Fruit fly (Drosophila melanogaster) whole organism, embryonic: Measurements from ENCODE around the gene Arfip.

Experiments used
- CG10209 ChIP-seq: fragments of 200-800 bp; sonication (Bioruptor generic); optimal IDR thresholded peaks from 3 replicates; lab custom pipeline; 2017; ENCODE audit warnings: missing biosample characterization, mild to moderate bottlenecking, missing genetic modification characterization, missing genetic modification reagents
- CG10366 ChIP-seq: fragments of 200-800 bp; sonication (Bioruptor generic); IDR thresholded peaks from 2 replicates; pipeline ENCODE4 v1.3.6; 2022; ENCODE audit warnings: missing biosample characterization, missing genetic modification characterization
- CG10543 ChIP-seq: fragments of 200-800 bp; sonication (Bioruptor generic); optimal IDR thresholded peaks from 3 replicates; lab custom pipeline; 2017; ENCODE audit warnings: missing biosample characterization, mild to moderate bottlenecking, missing genetic modification characterization, moderate library complexity
- CG10959 ChIP-seq: fragments of 200-800 bp; sonication (Bioruptor generic); IDR thresholded peaks from 2 replicates; pipeline ENCODE4 v1.3.6; 2022; ENCODE audit warnings: missing biosample characterization, missing genetic modification characterization
- CG11695 ChIP-seq: fragments of 200-800 bp; sonication (Bioruptor generic); IDR thresholded peaks from 3 replicates; pipeline ENCODE4 v1.3.6; 2022; ENCODE audit warnings: missing biosample characterization, missing genetic modification characterization
- CG13624 ChIP-seq: fragments of 200-800 bp; sonication (Bioruptor generic); optimal IDR thresholded peaks from 2 replicates; lab custom pipeline; 2016; ENCODE audit warnings: missing biosample characterization, missing genetic modification characterization
- CG13894 ChIP-seq: fragments of 200-800 bp; sonication (Bioruptor generic); optimal IDR thresholded peaks from 3 replicates; lab custom pipeline; 2018; ENCODE audit warnings: missing biosample characterization, mild to moderate bottlenecking, missing genetic modification characterization, moderate library complexity
- CG14014 ChIP-seq: fragments of 200-800 bp; sonication (Bioruptor generic); IDR thresholded peaks from 2 replicates; pipeline ENCODE4 v1.3.6; 2022; ENCODE audit warnings: missing biosample characterization, missing genetic modification characterization
- CG2202 ChIP-seq: fragments of 200-800 bp; sonication (Bioruptor generic); optimal IDR thresholded peaks from 2 replicates; lab custom pipeline; 2018; ENCODE audit warnings: missing biosample characterization, mild to moderate bottlenecking, missing genetic modification characterization
- CG31224 ChIP-seq: fragments of 200-800 bp; sonication (Bioruptor generic); IDR thresholded peaks from 2 replicates; pipeline ENCODE4 v1.3.6; 2022; ENCODE audit warnings: missing biosample characterization, missing genetic modification characterization
- CG5245 ChIP-seq: fragments of 200-800 bp; sonication (Bioruptor generic); optimal IDR thresholded peaks from 3 replicates; lab custom pipeline; 2016; ENCODE audit warnings: missing biosample characterization, missing genetic modification characterization
- CG6854 ChIP-seq: fragments of 200-800 bp; sonication (Bioruptor generic); optimal IDR thresholded peaks from 3 replicates; lab custom pipeline; 2017; ENCODE audit warnings: missing biosample characterization, mild to moderate bottlenecking, missing genetic modification characterization
- CG8089 ChIP-seq: fragments of 200-800 bp; sonication (Bioruptor generic); optimal IDR thresholded peaks from 3 replicates; lab custom pipeline; 2016; ENCODE audit warnings: missing biosample characterization, missing genetic modification characterization
- CG8765 ChIP-seq: fragments of 200-800 bp; sonication (Bioruptor generic); IDR thresholded peaks from 2 replicates; pipeline ENCODE4 v1.3.6; 2022; ENCODE audit warnings: missing biosample characterization, missing genetic modification characterization
- CG9797 ChIP-seq: fragments of 200-800 bp; sonication (Bioruptor generic); optimal IDR thresholded peaks from 3 replicates; lab custom pipeline; 2018; ENCODE audit warnings: missing biosample characterization, mild to moderate bottlenecking, missing genetic modification characterization
- CG9817 ChIP-seq: fragments of 200-800 bp; sonication (Bioruptor generic); optimal IDR thresholded peaks from 2 replicates; lab custom pipeline; 2018; ENCODE audit warnings: missing biosample characterization, mild to moderate bottlenecking, missing genetic modification characterization, moderate library complexity
- CTCF ChIP-seq: fragments of 200-800 bp; sonication (Bioruptor generic); optimal IDR thresholded peaks from 2 replicates; lab custom pipeline; 2017; ENCODE audit warnings: missing biosample characterization, mild to moderate bottlenecking, missing genetic modification characterization, moderate library complexity
- Camta ChIP-seq: fragments of 200-800 bp; sonication (Bioruptor generic); optimal IDR thresholded peaks from 2 replicates; lab custom pipeline; 2016; ENCODE audit warnings: missing biosample characterization, missing genetic modification characterization
- CoRest ChIP-seq: fragments of 200-800 bp; sonication (Bioruptor generic); optimal IDR thresholded peaks from 3 replicates; lab custom pipeline; 2018; ENCODE audit warnings: missing biosample characterization, mild to moderate bottlenecking, missing genetic modification characterization, moderate library complexity
- CrebB ChIP-seq: fragments of 200-800 bp; sonication (Bioruptor generic); optimal IDR thresholded peaks from 3 replicates; lab custom pipeline; 2018; ENCODE audit warnings: missing biosample characterization, mild to moderate bottlenecking, missing genetic modification characterization
- Deaf1 ChIP-seq: fragments of 200-800 bp; optimal IDR thresholded peaks from 3 replicates; lab custom pipeline; 2019; ENCODE audit warnings: missing biosample characterization, mild to moderate bottlenecking, missing genetic modification characterization, moderate library complexity
- Dip2 ChIP-seq: fragments of 200-800 bp; sonication (Bioruptor generic); IDR thresholded peaks from 2 replicates; pipeline ENCODE4 v1.3.6; 2022; ENCODE audit warnings: missing biosample characterization, missing genetic modification characterization
- Fer3 ChIP-seq: fragments of 200-800 bp; sonication (Bioruptor generic); optimal IDR thresholded peaks from 2 replicates; lab custom pipeline; 2018; ENCODE audit warnings: missing biosample characterization, mild to moderate bottlenecking, missing genetic modification characterization, moderate library complexity
- GATAe ChIP-seq: fragments of 200-800 bp; sonication (Bioruptor generic); conservative IDR thresholded peaks from 2 replicates; pipeline ENCODE4 v1.3.6; 2022; ENCODE audit warnings: missing biosample characterization, missing genetic modification characterization
- Meics ChIP-seq: fragments of 200-800 bp; sonication (Bioruptor generic); optimal IDR thresholded peaks from 2 replicates; lab custom pipeline; 2017; ENCODE audit warnings: missing biosample characterization, mild to moderate bottlenecking, missing genetic modification characterization
- NfI ChIP-seq: fragments of 200-800 bp; sonication (Bioruptor generic); optimal IDR thresholded peaks from 3 replicates; lab custom pipeline; 2018; ENCODE audit warnings: missing biosample characterization, mild to moderate bottlenecking, missing genetic modification characterization, moderate library complexity
- Oaz ChIP-seq: fragments of 200-800 bp; sonication (Bioruptor generic); IDR thresholded peaks from 2 replicates; pipeline ENCODE4 v1.3.6; 2022; ENCODE audit warnings: missing biosample characterization, missing genetic modification characterization
- Spps ChIP-seq: fragments of 200-800 bp; sonication (Bioruptor generic); optimal IDR thresholded peaks from 2 replicates; lab custom pipeline; 2018; ENCODE audit warnings: missing biosample characterization, mild to moderate bottlenecking, missing genetic modification characterization
- ase ChIP-seq: fragments of 200-800 bp; sonication (Bioruptor generic); IDR thresholded peaks from 3 replicates; pipeline ENCODE4 v1.3.6; 2022; ENCODE audit warnings: missing biosample characterization, missing genetic modification characterization
- ato ChIP-seq: fragments of 200-800 bp; sonication (Bioruptor generic); IDR thresholded peaks from 2 replicates; pipeline ENCODE4 v1.3.6; 2022; ENCODE audit warnings: missing biosample characterization, missing genetic modification characterization; ENCODE audit not compliant: partially characterized antibody
- az2 ChIP-seq: fragments of 200-800 bp; sonication (Bioruptor generic); optimal IDR thresholded peaks from 3 replicates; lab custom pipeline; 2016; ENCODE audit warnings: missing biosample characterization, missing genetic modification characterization
- bsh ChIP-seq, 2 experiments: fragments of 200-800 bp; sonication (Bioruptor generic); optimal IDR thresholded peaks; 2 replicates each; lab custom pipeline; 2017 to 2018; ENCODE audit warnings: mild to moderate bottlenecking in 2 of 2, missing biosample characterization in 2 of 2, missing genetic modification characterization in 2 of 2, moderate library complexity in 1 of 2
- cg ChIP-seq: fragments of 200-800 bp; sonication (Bioruptor generic); optimal IDR thresholded peaks from 3 replicates; lab custom pipeline; 2019; ENCODE audit warnings: missing biosample characterization, mild to moderate bottlenecking, missing genetic modification characterization, moderate library complexity
- croc ChIP-seq: fragments of 200-800 bp; sonication (Bioruptor generic); conservative IDR thresholded peaks from 3 replicates; pipeline ENCODE4 v1.3.6; 2022; ENCODE audit warnings: missing biosample characterization, missing genetic modification characterization
- esg ChIP-seq: fragments of 200-800 bp; sonication (Bioruptor generic); conservative IDR thresholded peaks from 2 replicates; pipeline ENCODE4 v1.3.6; 2022; ENCODE audit warnings: missing biosample characterization, missing genetic modification characterization
- fd102C ChIP-seq: fragments of 200-800 bp; sonication (Bioruptor generic); optimal IDR thresholded peaks from 2 replicates; lab custom pipeline; 2018; ENCODE audit warnings: missing biosample characterization, mild to moderate bottlenecking, missing genetic modification characterization, moderate library complexity
- gcm ChIP-seq: fragments of 200-800 bp; sonication (Bioruptor generic); optimal IDR thresholded peaks from 2 replicates; lab custom pipeline; 2019; ENCODE audit warnings: missing biosample characterization, mild to moderate bottlenecking, missing genetic modification characterization, moderate library complexity
- grau ChIP-seq: fragments of 200-800 bp; optimal IDR thresholded peaks from 3 replicates; lab custom pipeline; 2019; ENCODE audit warnings: missing biosample characterization, mild to moderate bottlenecking, missing genetic modification characterization, moderate library complexity
- gsb ChIP-seq: fragments of 200-800 bp; sonication (Bioruptor generic); IDR thresholded peaks from 2 replicates; pipeline ENCODE4 v1.3.6; 2022; ENCODE audit warnings: missing biosample characterization, missing genetic modification characterization
- hb ChIP-seq: fragments of 200-800 bp; sonication (Bioruptor generic); IDR thresholded peaks from 3 replicates; pipeline ENCODE4 v1.3.6; 2022; ENCODE audit warnings: missing biosample characterization, missing genetic modification characterization; ENCODE audit not compliant: partially characterized antibody
- ind ChIP-seq: fragments of 200-800 bp; sonication (Bioruptor generic); optimal IDR thresholded peaks from 3 replicates; lab custom pipeline; 2016; ENCODE audit warnings: missing biosample characterization, missing genetic modification characterization
- maf-S ChIP-seq: fragments of 200-800 bp; sonication (Bioruptor generic); optimal IDR thresholded peaks from 2 replicates; lab custom pipeline; 2016; ENCODE audit warnings: missing biosample characterization, missing genetic modification characterization
- pfk ChIP-seq: fragments of 200-800 bp; sonication (Bioruptor generic); optimal IDR thresholded peaks from 2 replicates; lab custom pipeline; 2018; ENCODE audit warnings: missing biosample characterization, mild to moderate bottlenecking, missing genetic modification characterization, moderate library complexity
- sc ChIP-seq, 3 experiments: fragments of >200 bp in 2 of 3; fragments of 200-800 bp in 1 of 3; sonication (Bioruptor generic) in 1 of 3; optimal IDR thresholded peaks; 2 replicates in 2 of 3; 3 replicates in 1 of 3; lab custom pipeline; 2017; ENCODE audit warnings: mild to moderate bottlenecking in 1 of 3, missing biosample characterization in 1 of 3, missing genetic modification characterization in 1 of 3, missing genetic modification reagents in 1 of 3
- shn ChIP-seq: fragments of 200-800 bp; sonication (Bioruptor generic); optimal IDR thresholded peaks from 3 replicates; lab custom pipeline; 2016; ENCODE audit warnings: missing biosample characterization, missing genetic modification characterization
- sim ChIP-seq: fragments of 200-800 bp; sonication (Bioruptor generic); IDR thresholded peaks from 2 replicates; pipeline ENCODE4 v1.3.6; 2022; ENCODE audit warnings: missing biosample characterization, missing genetic modification characterization
- slp2 ChIP-seq: fragments of 200-800 bp; sonication (Bioruptor generic); optimal IDR thresholded peaks from 2 replicates; lab custom pipeline; 2016; ENCODE audit warnings: missing biosample characterization, missing genetic modification characterization
- sob ChIP-seq: fragments of 200-800 bp; sonication (Bioruptor generic); IDR thresholded peaks from 2 replicates; pipeline ENCODE4 v1.3.6; 2022; ENCODE audit warnings: missing biosample characterization, missing genetic modification characterization
- sqz ChIP-seq: fragments of 200-800 bp; sonication (Bioruptor generic); optimal IDR thresholded peaks from 3 replicates; lab custom pipeline; 2018; ENCODE audit warnings: missing biosample characterization, mild to moderate bottlenecking, missing genetic modification characterization
- twi ChIP-seq: fragments of 200-800 bp; optimal IDR thresholded peaks from 2 replicates; lab custom pipeline; 2019; ENCODE audit warnings: missing biosample characterization, mild to moderate bottlenecking, missing genetic modification characterization, moderate library complexity
- z ChIP-seq: fragments of 200-800 bp; sonication (Bioruptor generic); IDR thresholded peaks from 3 replicates; pipeline ENCODE4 v1.3.6; 2022; ENCODE audit warnings: missing biosample characterization, missing genetic modification characterization

The Arfip gene

dm6 chr3R:11269013-11269412 lies 34.2 kb upstream of the Arfip start (continued):
- TF ChIP-seq Camta (GFP tag; lab: Kevin White, UChicago): peak; percentile 3
- TF ChIP-seq gsb (GFP tag; lab: Robert Waterston, UW): no peak
- TF ChIP-seq CG9797 (GFP tag; lab: Kevin White, UChicago): no peak
- no peak for TF ChIP-seq CG13624 (GFP tag; lab: Kevin White, UChicago)
- TF ChIP-seq CG9817 (tag; lab: Kevin White, UChicago): peak; percentile 16
- TF ChIP-seq slp2 (GFP tag; lab: Kevin White, UChicago): peak; percentile 55
- TF ChIP-seq sob (GFP tag; lab: Robert Waterston, UW): no peak; the same call in 1 of the 2 replicates
- TF ChIP-seq ase (GFP tag; lab: Robert Waterston, UW): peak; percentile 55; the same call in 2 of the 3 replicates
- TF ChIP-seq shn (GFP tag; lab: Kevin White, UChicago): peak; percentile 64
- TF ChIP-seq sqz: peak; percentile 83
- TF ChIP-seq pfk (GFP tag; lab: Kevin White, UChicago): peak; percentile 59
- TF ChIP-seq CG5245 (GFP tag; lab: Kevin White, UChicago): peak; percentile 84
- TF ChIP-seq Spps (tag; lab: Kevin White, UChicago): peak; percentile 52
- TF ChIP-seq ato: no peak
- TF ChIP-seq CG6854 (GFP tag; lab: Kevin White, UChicago): peak; percentile 63
- TF ChIP-seq maf-S (GFP tag; lab: Kevin White, UChicago): peak; percentile 39
- TF ChIP-seq CG11695 (GFP tag; lab: Robert Waterston, UW): no peak
- TF ChIP-seq esg (GFP tag; lab: Robert Waterston, UW): no peak
- no peak for TF ChIP-seq cg (GFP tag; lab: Kevin White, UChicago)
- TF ChIP-seq CG10543 (GFP tag; lab: Kevin White, UChicago): no peak
- TF ChIP-seq CG31224 (GFP tag; lab: Robert Waterston, UW): no peak
- TF ChIP-seq CG10209: peak; percentile 57
- TF ChIP-seq z (GFP tag; lab: Robert Waterston, UW): no peak
- no peak for TF ChIP-seq hb
- TF ChIP-seq CG13894 (tag; lab: Kevin White, UChicago): no peak
- TF ChIP-seq Oaz: no peak
- no peak for TF ChIP-seq gcm
- TF ChIP-seq fd102C: peak; percentile 86
- peak; percentile 57 for TF ChIP-seq CG8089
- peak; percentile 61 for TF ChIP-seq ind
- peak; percentile 82 for TF ChIP-seq az2 (GFP tag; lab: Kevin White, UChicago)
- no peak for TF ChIP-seq Fer3 (tag; lab: Kevin White, UChicago)
- peak; percentile 82 for TF ChIP-seq NfI (GFP tag; lab: Kevin White, UChicago)
- TF ChIP-seq twi (tag; lab: Kevin White, UChicago): no peak
- no peak for TF ChIP-seq CG8765 (GFP tag; lab: Robert Waterston, UW)
- peak; percentile 56 for TF ChIP-seq CG2202
- TF ChIP-seq grau (tag; lab: Kevin White, UChicago): no peak
- TF ChIP-seq CrebB (tag; lab: Kevin White, UChicago): peak; percentile 52
- TF ChIP-seq Meics (GFP tag; lab: Kevin White, UChicago): peak; percentile 74
- peak; percentile 29; the same call in 1 of the 2 replicates for TF ChIP-seq CG10366 (GFP tag; lab: Robert Waterston, UW)
- no peak for TF ChIP-seq bsh (GFP tag; optimal IDR thresholded peaks at IDR 0.05; lab: Kevin White, UChicago)
- TF ChIP-seq CG10959: peak; percentile 74
- TF ChIP-seq GATAe: no peak
- TF ChIP-seq CTCF: peak; percentile 94
- no peak; the same call in 2 of the 3 replicates for TF ChIP-seq croc
- TF ChIP-seq CoRest (tag; lab: Kevin White, UChicago): peak; percentile 65
- TF ChIP-seq Deaf1: no peak
- TF ChIP-seq sc (optimal IDR thresholded peaks at IDR 0.05; lab: Kevin White, UChicago): no peak
- TF ChIP-seq sc (GFP tag; optimal IDR thresholded peaks at IDR 0.05; lab: Kevin White, UChicago): peak; percentile 73
- TF ChIP-seq Dip2 (GFP tag; lab: Robert Waterston, UW): no peak
- TF ChIP-seq CG14014 (GFP tag; lab: Robert Waterston, UW): no peak
- TF ChIP-seq sim: peak; percentile 52; the same call in 1 of the 2 replicates
